Fruit fly (Drosophila melanogaster): ENCODE results near the gene CG11723.

Gene CG11723

DNA sequence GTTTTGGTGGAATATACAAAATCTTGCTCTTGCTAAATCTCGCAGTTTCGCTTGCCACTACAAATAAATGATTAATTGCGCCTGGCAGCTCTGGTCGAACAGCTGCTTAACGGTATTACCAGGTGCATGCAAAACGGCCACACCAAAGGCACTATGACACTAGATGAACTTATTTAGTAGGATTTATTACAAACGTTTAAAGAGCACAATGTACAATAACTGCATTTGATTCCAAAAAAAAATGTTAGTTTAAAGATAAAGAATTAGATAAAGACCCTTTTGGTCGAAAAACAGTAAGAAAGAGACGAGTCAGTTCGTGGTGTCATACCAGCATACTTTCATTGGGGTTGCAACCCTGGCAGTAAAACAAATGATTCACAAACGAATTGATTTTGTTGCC, at the start of gene CG11723, which contains the start of gene Tbcd:
Gene CG11723, minus strand, starts transcription at position 68 of the 400 bp plus-strand sequence.
Gene Tbcd, plus strand, starts transcription at position 311 of the 400 bp plus-strand sequence.
- TF ChIP-seq CG5204 (GFP tag; optimal IDR thresholded peaks at IDR 0.05) (no peak), Clk (GFP tag; optimal IDR thresholded peaks at IDR 0.05) (peak; percentile 67), toe (GFP tag; optimal IDR thresholded peaks at IDR 0.05) (no peak), CG7045 (GFP tag; optimal IDR thresholded peaks at IDR 0.05) (peak; percentile 92), Mnt (GFP tag; optimal IDR thresholded peaks at IDR 0.05) (peak; percentile 79), cnc (optimal IDR thresholded peaks at IDR 0.05) (no peak), CG7101 (tag; optimal IDR thresholded peaks at IDR 0.05) (peak; percentile 93), CG1620 (GFP tag; optimal IDR thresholded peaks at IDR 0.05) (peak; percentile 92), CG14711 (tag; optimal IDR thresholded peaks at IDR 0.05) (peak; percentile 99), ovo (GFP tag; optimal IDR thresholded peaks at IDR 0.05) (peak; percentile 86), CG33017 (tag; optimal IDR thresholded peaks at IDR 0.05) (peak; percentile 90), CG12768 (GFP tag; optimal IDR thresholded peaks at IDR 0.05) (peak; percentile 87), kay (GFP tag; ENCODE audit: borderline replicate concordance) (no peak), tj (GFP tag; optimal IDR thresholded peaks at IDR 0.05) (peak; percentile 75), Crg-1 (GFP tag; optimal IDR thresholded peaks at IDR 0.05) (peak; percentile 90), pad (GFP tag; optimal IDR thresholded peaks at IDR 0.05) (peak; percentile 70), cic (GFP tag; optimal IDR thresholded peaks at IDR 0.05) (peak; percentile 55), Hr96 (GFP tag; optimal IDR thresholded peaks at IDR 0.05) (no peak), bab1 (GFP tag; optimal IDR thresholded peaks at IDR 0.05) (peak; percentile 97), CG11617 (GFP tag; optimal IDR thresholded peaks at IDR 0.05) (peak; percentile 91)

DNA sequence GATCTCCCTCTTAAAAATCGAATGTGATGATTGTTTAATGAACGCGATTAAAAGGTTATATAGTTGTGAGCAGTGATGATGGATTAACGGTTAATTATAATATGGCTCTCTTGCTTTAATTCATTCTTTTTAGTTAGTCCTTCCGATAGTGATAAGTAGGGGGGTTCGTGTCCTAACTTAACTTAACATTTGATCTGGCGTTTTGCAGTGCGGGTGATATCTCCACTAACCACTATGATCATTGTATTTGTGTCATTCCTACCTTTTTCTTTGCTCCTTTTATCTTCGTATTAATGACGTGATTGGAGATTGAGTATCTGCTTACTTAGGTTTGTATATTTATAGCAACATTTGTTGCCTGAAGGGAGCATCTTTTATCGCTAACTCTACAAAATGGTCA, 48.3 kb upstream of the CG11723 start:
- peak; percentile 89 for TF ChIP-seq pad (GFP tag; optimal IDR thresholded peaks at IDR 0.05)
- TF ChIP-seq Hr96 (GFP tag; optimal IDR thresholded peaks at IDR 0.05) = no peak

DNA sequence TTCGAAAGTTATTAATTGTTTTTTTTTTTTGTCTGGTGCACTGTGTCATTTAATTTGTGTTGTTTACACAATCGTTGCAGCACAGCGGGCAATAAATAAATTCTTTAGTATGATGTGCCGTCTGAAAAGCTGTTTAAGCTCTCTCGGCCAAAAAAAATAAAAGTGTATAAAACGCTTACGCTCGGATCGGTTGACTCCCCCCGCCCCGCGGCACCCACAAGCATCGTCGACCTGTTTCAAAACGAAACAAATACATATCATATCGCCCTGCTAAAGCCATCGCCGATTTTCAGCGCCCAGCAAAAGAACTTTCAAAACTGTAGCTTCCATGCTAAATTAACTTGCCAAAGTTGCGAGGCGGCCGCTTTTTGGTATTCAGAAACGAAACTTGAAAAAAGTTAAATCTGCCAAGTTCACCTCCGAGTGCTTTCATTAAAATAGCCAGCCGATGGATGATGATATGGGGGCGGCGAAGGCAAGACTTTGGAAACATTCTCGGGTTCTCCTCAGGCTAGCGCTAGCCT, 47.3 kb upstream of the CG11723 start:
- TF ChIP-seq tj (GFP tag; optimal IDR thresholded peaks at IDR 0.05) (peak; percentile 38), CG11617 (GFP tag; optimal IDR thresholded peaks at IDR 0.05) (no peak)

DNA sequence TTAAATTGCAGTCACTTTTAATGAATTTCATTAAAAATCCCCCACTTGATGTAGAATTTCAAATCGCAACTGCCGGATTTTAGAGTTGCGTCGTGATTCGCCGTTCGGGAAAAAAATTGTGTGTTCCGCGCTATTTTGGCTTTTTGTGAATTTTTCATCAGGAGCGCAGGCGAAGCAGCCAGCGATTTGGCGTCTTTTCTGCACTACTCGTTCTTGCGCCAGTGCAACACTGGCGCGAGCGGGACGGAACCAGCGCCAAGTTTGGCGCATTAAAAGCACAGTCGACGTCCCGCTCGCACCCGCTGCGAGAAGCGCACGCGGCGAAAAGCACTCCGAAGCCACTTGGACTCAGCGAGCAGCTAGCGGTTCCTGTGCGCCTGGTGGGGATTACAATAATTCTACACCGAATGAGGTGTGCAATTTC, 46.3 kb upstream of the CG11723 start:
- TF ChIP-seq CG5204 (GFP tag; optimal IDR thresholded peaks at IDR 0.05) (no peak), bab1 (GFP tag; optimal IDR thresholded peaks at IDR 0.05) (peak; percentile 85), CG33017 (tag; optimal IDR thresholded peaks at IDR 0.05) (peak; percentile 16), CG14711 (tag; optimal IDR thresholded peaks at IDR 0.05) (peak; percentile 92), pad (GFP tag; optimal IDR thresholded peaks at IDR 0.05) (peak; percentile 86), CG7045 (GFP tag; optimal IDR thresholded peaks at IDR 0.05) (peak; percentile 29), CG1620 (GFP tag; optimal IDR thresholded peaks at IDR 0.05) (peak; percentile 76), ovo (GFP tag; optimal IDR thresholded peaks at IDR 0.05) (peak; percentile 82), kay (GFP tag; ENCODE audit: borderline replicate concordance) (no peak), CG12768 (GFP tag; optimal IDR thresholded peaks at IDR 0.05) (peak; percentile 47), CG7101 (tag; optimal IDR thresholded peaks at IDR 0.05) (peak; percentile 39), Mnt (GFP tag; optimal IDR thresholded peaks at IDR 0.05) (peak; percentile 99), Clk (GFP tag; optimal IDR thresholded peaks at IDR 0.05) (peak; percentile 3), cic (GFP tag; optimal IDR thresholded peaks at IDR 0.05) (peak; percentile 95), Crg-1 (GFP tag; optimal IDR thresholded peaks at IDR 0.05) (peak; percentile 52), CG11617 (GFP tag; optimal IDR thresholded peaks at IDR 0.05) (peak; percentile 43), toe (GFP tag; optimal IDR thresholded peaks at IDR 0.05) (peak; percentile 54), tj (GFP tag; optimal IDR thresholded peaks at IDR 0.05) (peak; percentile 92), Hr96 (GFP tag; optimal IDR thresholded peaks at IDR 0.05) (peak; percentile 83), cnc (optimal IDR thresholded peaks at IDR 0.05) (no peak)

DNA sequence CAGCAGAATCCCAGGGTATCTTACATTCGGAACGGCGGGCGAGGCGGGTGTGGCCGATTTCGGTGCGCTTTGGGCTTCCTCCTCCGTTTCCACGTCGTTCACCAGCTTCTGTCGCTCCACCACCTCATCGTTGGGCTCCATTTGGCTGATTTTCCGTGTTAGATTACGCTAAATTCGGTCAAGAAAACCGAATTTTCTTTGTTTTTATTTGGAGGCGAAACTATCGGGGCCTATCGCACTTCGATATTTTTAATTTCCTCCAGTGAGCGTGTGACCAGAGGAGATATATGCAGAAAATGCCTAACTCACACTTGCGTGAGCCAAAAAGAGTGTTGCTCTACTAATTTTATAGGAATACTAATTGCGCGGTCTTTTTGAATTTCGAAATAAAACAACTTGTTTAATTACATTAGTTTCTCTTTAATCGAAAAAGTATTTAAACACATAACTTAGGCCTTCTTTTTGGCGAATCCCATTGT, 45.1 kb upstream of the CG11723 start, which contains the start of gene CG10874:
Gene CG10874, minus strand, starts transcription at position 264 of the 479 bp plus-strand sequence.
- TF ChIP-seq cnc (optimal IDR thresholded peaks at IDR 0.05) = no peak
- TF ChIP-seq cic (GFP tag; optimal IDR thresholded peaks at IDR 0.05) = peak; percentile 13
- TF ChIP-seq Crg-1 (GFP tag; optimal IDR thresholded peaks at IDR 0.05) = peak; percentile 29
- TF ChIP-seq bab1 (GFP tag; optimal IDR thresholded peaks at IDR 0.05) = peak; percentile 67
- TF ChIP-seq toe (GFP tag; optimal IDR thresholded peaks at IDR 0.05) = no peak
- TF ChIP-seq pad (GFP tag; optimal IDR thresholded peaks at IDR 0.05) = peak; percentile 10
- TF ChIP-seq kay (GFP tag; ENCODE audit: borderline replicate concordance) = no peak
- TF ChIP-seq Mnt (GFP tag; optimal IDR thresholded peaks at IDR 0.05) = peak; percentile 4
- TF ChIP-seq CG1620 (GFP tag; optimal IDR thresholded peaks at IDR 0.05) = peak; percentile 36

DNA sequence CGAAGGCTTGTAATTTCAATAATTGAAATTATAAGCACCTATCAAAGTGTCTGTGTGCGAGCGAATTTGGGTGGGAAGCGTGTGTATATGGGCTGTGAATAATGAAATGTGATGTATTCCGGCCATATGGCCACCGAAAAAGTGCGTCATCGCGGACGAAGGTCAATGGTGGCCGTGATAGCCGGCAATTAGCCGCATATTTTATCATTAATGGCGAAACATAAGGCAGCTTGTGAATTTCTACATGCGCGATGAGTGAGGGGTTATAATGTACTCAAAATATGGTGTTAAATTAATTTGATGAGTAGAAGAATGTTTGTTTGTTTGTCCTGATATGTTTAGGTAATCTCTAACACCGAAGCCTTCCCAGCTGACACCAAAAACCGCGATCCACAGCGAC, 44.3 kb upstream of the CG11723 start:
- TF ChIP-seq CG7045 (GFP tag; optimal IDR thresholded peaks at IDR 0.05) (no peak), CG12768 (GFP tag; optimal IDR thresholded peaks at IDR 0.05) (no peak), Hr96 (GFP tag; optimal IDR thresholded peaks at IDR 0.05) (no peak), cnc (optimal IDR thresholded peaks at IDR 0.05) (no peak), toe (GFP tag; optimal IDR thresholded peaks at IDR 0.05) (no peak), Crg-1 (GFP tag; optimal IDR thresholded peaks at IDR 0.05) (no peak), CG11617 (GFP tag; optimal IDR thresholded peaks at IDR 0.05) (no peak), cic (GFP tag; optimal IDR thresholded peaks at IDR 0.05) (no peak), Clk (GFP tag; optimal IDR thresholded peaks at IDR 0.05) (no peak), CG7101 (tag; optimal IDR thresholded peaks at IDR 0.05) (no peak), CG14711 (tag; optimal IDR thresholded peaks at IDR 0.05) (no peak)
